Worm (Caenorhabditis elegans) whole organism, midembryonic: ENCODE data around the gene prp-39.

ENCODE experiments used
- T22C8.4 ChIP-seq: fragments of 200-800 bp; sonication (Bioruptor generic); IDR thresholded peaks from 2 replicates; pipeline ENCODE4 v1.3.6; 2022; ENCODE audit warnings: missing genetic modification characterization, missing compliant biosample characterization
- cog-1 ChIP-seq: sonication (generic microtip); optimal IDR thresholded peaks from 2 replicates; lab custom pipeline; 2016; ENCODE audit warnings: missing genetic modification characterization, missing compliant biosample characterization
- flt-1 ChIP-seq: fragments of 200-800 bp; sonication (Bioruptor generic); IDR thresholded peaks from 2 replicates; pipeline ENCODE4 v1.3.6; 2022; ENCODE audit warnings: missing genetic modification characterization, missing compliant biosample characterization
- klf-2 ChIP-seq: fragments of 200-800 bp; sonication (Bioruptor generic); conservative IDR thresholded peaks from 2 replicates; pipeline ENCODE4 v1.3.6; 2022; ENCODE audit warnings: missing genetic modification reagents, missing genetic modification characterization, missing compliant biosample characterization
- med-1 ChIP-seq: sonication (generic microtip); optimal IDR thresholded peaks from 2 replicates; lab custom pipeline; 2017; ENCODE audit warnings: missing genetic modification characterization, mild to moderate bottlenecking, missing compliant biosample characterization, antibody characterized with exemption, missing genetic modification reagents; ENCODE audit not compliant: insufficient read depth
- ref-1 ChIP-seq: fragments of 200-800 bp; sonication (Bioruptor generic); conservative IDR thresholded peaks from 2 replicates; pipeline ENCODE4 v1.3.6; 2022; ENCODE audit warnings: missing genetic modification reagents, missing genetic modification characterization, missing compliant biosample characterization
- tab-1 ChIP-seq: fragments of 200-800 bp; sonication (Bioruptor generic); IDR thresholded peaks from 2 replicates; pipeline ENCODE4 v1.3.6; 2022; ENCODE audit warnings: missing genetic modification characterization, missing compliant biosample characterization
- ztf-23 ChIP-seq: fragments of 200-800 bp; sonication (Bioruptor generic); IDR thresholded peaks from 2 replicates; pipeline ENCODE4 v1.3.6; 2022; ENCODE audit warnings: missing genetic modification reagents, missing genetic modification characterization, missing compliant biosample characterization
- ztf-29 ChIP-seq: fragments of 200-800 bp; sonication (Bioruptor generic); IDR thresholded peaks from 2 replicates; pipeline ENCODE4 v1.3.6; 2022; ENCODE audit warnings: missing genetic modification reagents, missing genetic modification characterization, missing compliant biosample characterization

DNA sequence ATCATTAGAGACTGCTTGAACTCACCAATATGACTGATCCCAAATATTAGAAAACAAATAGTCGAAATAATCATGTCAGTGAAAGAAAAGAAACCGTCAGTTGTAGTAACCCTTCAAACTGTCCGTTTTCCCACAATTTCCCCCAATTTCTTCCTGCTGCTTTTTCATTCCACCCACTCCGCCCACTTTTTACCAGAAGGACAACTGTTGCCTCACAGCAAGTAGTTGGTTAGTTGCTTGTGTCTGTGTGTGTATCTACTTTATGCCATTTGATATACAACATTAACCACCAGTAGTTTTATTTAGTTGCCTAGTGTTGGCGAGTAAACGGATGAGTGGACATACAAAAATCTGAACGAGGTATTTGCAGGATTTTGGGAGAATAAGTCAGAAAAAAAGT is 34.1 kb upstream of the prp-39 start, which contains the start of gene K09H11.9:
- TF ChIP-seq flt-1 (GFP tag; lab: Robert Waterston, UW) (no peak), ref-1 (GFP tag; lab: Robert Waterston, UW) (no peak), cog-1 (no peak), tab-1 (GFP tag; lab: Robert Waterston, UW) (no peak), T22C8.4 (no peak), med-1 (no peak), ztf-29 (GFP tag; lab: Robert Waterston, UW) (no peak), ztf-23 (GFP tag; lab: Robert Waterston, UW) (no peak), klf-2 (GFP tag; lab: Robert Waterston, UW) (no peak)
